Fruit fly (Drosophila melanogaster) whole organism, pupa: Measurements from ENCODE around the gene CG5608.

ENCODE experiments used
- CG9948 ChIP-seq: fragments of 200-800 bp; sonication (Bioruptor generic); optimal IDR thresholded peaks from 2 replicates; lab custom pipeline; 2018; ENCODE audit warnings: missing biosample characterization, mild to moderate bottlenecking, missing genetic modification characterization, moderate library complexity
- EcR ChIP-seq: fragments of 200-800 bp; sonication (Bioruptor generic); optimal IDR thresholded peaks from 3 replicates; lab custom pipeline; 2019; ENCODE audit warnings: missing biosample characterization, missing genetic modification characterization, mild to moderate bottlenecking, moderate library complexity, missing genetic modification reagents
- fd96Ca ChIP-seq: fragments of 200-800 bp; sonication (Bioruptor generic); IDR thresholded peaks from 3 replicates; pipeline ENCODE4 v1.3.6; 2022; ENCODE audit warnings: missing biosample characterization, missing genetic modification characterization

Gene CG5608

DNA sequence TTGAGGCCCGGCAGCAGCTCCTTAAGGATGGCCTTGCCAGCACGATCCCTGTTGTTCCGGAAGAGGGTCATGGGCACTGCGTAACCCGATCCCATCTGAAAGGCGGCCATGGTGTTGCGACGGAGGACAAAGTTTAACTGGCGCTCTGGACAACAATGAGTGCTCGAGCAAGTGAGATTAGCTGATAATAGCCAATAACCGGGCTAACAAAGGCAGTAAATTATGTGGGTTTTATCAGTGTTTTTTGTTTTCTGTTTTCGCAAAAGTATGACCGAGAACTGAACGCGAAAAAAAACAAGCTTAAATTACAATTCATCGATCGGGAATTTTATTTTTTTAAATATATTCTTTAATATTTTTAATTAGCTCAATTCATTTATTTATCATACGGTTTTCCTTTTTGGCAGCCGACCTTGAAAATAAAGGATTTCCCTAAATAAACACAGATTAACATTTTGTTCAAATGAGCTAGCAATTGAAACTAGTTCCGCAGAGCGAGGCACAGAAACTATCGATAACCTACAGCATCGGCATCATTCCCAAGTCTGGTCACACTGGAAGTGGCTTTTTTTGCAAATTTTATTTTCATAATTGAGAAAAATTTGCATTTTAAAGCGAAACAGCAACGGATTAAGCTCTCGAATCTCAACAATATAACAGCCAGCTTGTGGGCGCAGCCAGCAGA, 51.7 kb downstream of the CG5608 start, which contains the start of the genes Dip-C and pps:
Dip-C (minus strand) TSS at position 486 of the 685 bp plus-strand sequence.
pps (plus strand) TSS at position 555 of the 685 bp plus-strand sequence.
- TF ChIP-seq CG9948 (tag; lab: Kevin White, UChicago) = no peak
- peak; percentile 24 for TF ChIP-seq EcR (GFP tag; lab: Kevin White, UChicago)
- no peak for TF ChIP-seq fd96Ca (GFP tag; lab: Robert Waterston, UW)
- TF ChIP-seq, all 21 proteins: peak for 1
